Worm (Caenorhabditis elegans) whole organism, early embryonic: ENCODE measurements around the gene C25G4.8.

Experiments used
- B0310.2 ChIP-seq: sonication (generic microtip); optimal IDR thresholded peaks from 2 replicates; lab custom pipeline; 2016; ENCODE audit warnings: mild to moderate bottlenecking, missing genetic modification characterization, missing compliant biosample characterization
- F13C5.2 ChIP-seq: sonication (generic microtip); optimal IDR thresholded peaks from 2 replicates; lab custom pipeline; 2017; ENCODE audit warnings: mild to moderate bottlenecking, missing genetic modification characterization, inconsistent platforms, missing compliant biosample characterization
- aly-1 ChIP-seq: sonication (generic microtip); optimal IDR thresholded peaks from 2 replicates; lab custom pipeline; 2016; ENCODE audit warnings: missing genetic modification characterization, missing compliant biosample characterization
- ama-1 ChIP-seq: fragments of 150-350 bp; optimal IDR thresholded peaks from 2 replicates; lab custom pipeline; 2014
- ceh-13 ChIP-seq: fragments of 200-800 bp; sonication (Bioruptor generic); optimal IDR thresholded peaks from 2 replicates; lab custom pipeline; 2018; ENCODE audit warnings: mild to moderate bottlenecking, missing genetic modification characterization, missing compliant biosample characterization
- ceh-36 ChIP-seq: sonication (generic microtip); optimal IDR thresholded peaks from 2 replicates; lab custom pipeline; 2016; ENCODE audit warnings: missing genetic modification characterization, inconsistent platforms, missing compliant biosample characterization
- ets-7 ChIP-seq: sonication (generic microtip); optimal IDR thresholded peaks from 2 replicates; lab custom pipeline; 2016; ENCODE audit warnings: missing genotype, missing genetic modification characterization, missing compliant biosample characterization
- flt-1 ChIP-seq: fragments of 200-800 bp; sonication (Bioruptor generic); IDR thresholded peaks from 2 replicates; pipeline ENCODE4 v1.3.6; 2022; ENCODE audit warnings: missing genetic modification characterization, missing compliant biosample characterization
- hmbx-1 ChIP-seq: sonication (generic microtip); optimal IDR thresholded peaks from 2 replicates; lab custom pipeline; 2016; ENCODE audit warnings: mild to moderate bottlenecking, missing genetic modification characterization, missing compliant biosample characterization
- hmg-4 ChIP-seq: fragments of 200-800 bp; sonication (Bioruptor generic); optimal IDR thresholded peaks from 2 replicates; lab custom pipeline; 2018; ENCODE audit warnings: mild to moderate bottlenecking, missing genetic modification characterization, missing compliant biosample characterization
- hnd-1 ChIP-seq: sonication (generic microtip); optimal IDR thresholded peaks from 2 replicates; lab custom pipeline; 2016; ENCODE audit warnings: missing genetic modification characterization, missing compliant biosample characterization
- pes-1 ChIP-seq: fragments of 200-800 bp; sonication (Bioruptor generic); IDR thresholded peaks from 2 replicates; pipeline ENCODE4 v1.3.6; 2022; ENCODE audit warnings: missing genetic modification reagents, missing genetic modification characterization, missing compliant biosample characterization
- scrt-1 ChIP-seq: fragments of 200-800 bp; sonication (Bioruptor generic); IDR thresholded peaks from 2 replicates; pipeline ENCODE4 v1.3.6; 2022; ENCODE audit warnings: missing genetic modification characterization, missing compliant biosample characterization
- sea-1 ChIP-seq: fragments of 200-800 bp; sonication (Bioruptor generic); conservative IDR thresholded peaks from 2 replicates; pipeline ENCODE4 v1.3.6; 2022; ENCODE audit warnings: missing genetic modification characterization, missing compliant biosample characterization
- tbx-11 ChIP-seq: fragments of 200-800 bp; sonication (Bioruptor generic); IDR thresholded peaks from 2 replicates; pipeline ENCODE4 v1.3.6; 2022; ENCODE audit warnings: missing genetic modification characterization, missing compliant biosample characterization
- tbx-37 ChIP-seq: fragments of 200-800 bp; sonication (Bioruptor generic); conservative IDR thresholded peaks from 2 replicates; pipeline ENCODE4 v1.3.6; 2022; ENCODE audit warnings: missing genetic modification reagents, missing genetic modification characterization, missing compliant biosample characterization
- tra-4 ChIP-seq: sonication (generic microtip); optimal IDR thresholded peaks from 2 replicates; lab custom pipeline; 2017; ENCODE audit warnings: missing genetic modification characterization, missing compliant biosample characterization

The C25G4.8 gene

ce11 chrIV:12445463-12445934 lies 17.8 kb downstream of the C25G4.8 start, which contains the start of gene C25G4.3:
TSS of gene C25G4.3 (minus strand) at chrIV:12445884.
- TF ChIP-seq tbx-11 (GFP tag; lab: Robert Waterston, UW) (no peak), hmg-4 (GFP tag; lab: Kevin White, UChicago) (no peak), pes-1 (GFP tag; lab: Robert Waterston, UW) (no peak), F13C5.2 (no peak), scrt-1 (no peak), hmbx-1 (tag; lab: Kevin White, UChicago) (no peak), B0310.2 (tag; lab: Kevin White, UChicago) (no peak), tra-4 (no peak), ama-1 (lab: Kevin White, UChicago) (no peak), ceh-36 (tag; lab: Kevin White, UChicago) (no peak), aly-1 (tag; lab: Kevin White, UChicago) (no peak), tbx-37 (GFP tag; lab: Robert Waterston, UW) (no peak), ceh-13 (no peak), ets-7 (tag; lab: Kevin White, UChicago) (no peak), hnd-1 (tag; lab: Kevin White, UChicago) (no peak)

- TF ChIP-seq scrt-1: no peak
- no peak for TF ChIP-seq ceh-13
- no peak for TF ChIP-seq ama-1 (lab: Kevin White, UChicago)
- no peak for TF ChIP-seq hnd-1 (tag; lab: Kevin White, UChicago)
- no peak for TF ChIP-seq tbx-37 (GFP tag; lab: Robert Waterston, UW)
- no peak for TF ChIP-seq hmbx-1 (tag; lab: Kevin White, UChicago)
- no peak for TF ChIP-seq tra-4
- TF ChIP-seq ets-7 (tag; lab: Kevin White, UChicago): no peak
- TF ChIP-seq ceh-36 (tag; lab: Kevin White, UChicago): no peak
- TF ChIP-seq tbx-11 (GFP tag; lab: Robert Waterston, UW): no peak
- TF ChIP-seq flt-1 (GFP tag; lab: Robert Waterston, UW): no peak
- no peak for TF ChIP-seq aly-1 (tag; lab: Kevin White, UChicago)
- no peak for TF ChIP-seq F13C5.2
These were observed 19.3 kb downstream of the C25G4.8 start, which contains the start of gene C25G4.2 for ce11 chrIV:12443936-12444335. TSS of gene C25G4.2 (minus strand) at chrIV:12444035.

- TF ChIP-seq tbx-37 (GFP tag; lab: Robert Waterston, UW): no peak
These were observed 21.6 kb downstream of the C25G4.8 start, which contains the start of gene C25G4.17 for ce11 chrIV:12441715-12442114. TSS of gene C25G4.17 (plus strand) at chrIV:12442015.

- TF ChIP-seq B0310.2 (tag; lab: Kevin White, UChicago) (no peak), tra-4 (no peak), ceh-36 (tag; lab: Kevin White, UChicago) (no peak), hmg-4 (GFP tag; lab: Kevin White, UChicago) (no peak), hmbx-1 (tag; lab: Kevin White, UChicago) (no peak), pes-1 (GFP tag; lab: Robert Waterston, UW) (no peak), scrt-1 (no peak), ceh-13 (no peak), tbx-11 (GFP tag; lab: Robert Waterston, UW) (no peak), F13C5.2 (no peak), sea-1 (GFP tag; lab: Robert Waterston, UW) (no peak), flt-1 (GFP tag; lab: Robert Waterston, UW) (no peak), tbx-37 (GFP tag; lab: Robert Waterston, UW) (no peak), ama-1 (lab: Kevin White, UChicago) (no peak), aly-1 (tag; lab: Kevin White, UChicago) (no peak), ets-7 (tag; lab: Kevin White, UChicago) (no peak), hnd-1 (tag; lab: Kevin White, UChicago) (no peak)
These were observed 24.9 kb downstream of the C25G4.8 start, which contains the start of gene clec-185 for ce11 chrIV:12438359-12438758. TSS of gene clec-185 (plus strand) at chrIV:12438659.

ce11 chrIV:12435442-12435841 lies 27.8 kb downstream of the C25G4.8 start, which contains the start of gene irg-4:
TSS of gene irg-4 (plus strand) at chrIV:12435833.
- TF ChIP-seq scrt-1: no peak
- no peak for TF ChIP-seq tbx-37 (GFP tag; lab: Robert Waterston, UW)
- TF ChIP-seq hmbx-1 (tag; lab: Kevin White, UChicago): no peak
- TF ChIP-seq B0310.2 (tag; lab: Kevin White, UChicago): no peak
- TF ChIP-seq F13C5.2: no peak
- TF ChIP-seq aly-1 (tag; lab: Kevin White, UChicago): no peak
- TF ChIP-seq tbx-11 (GFP tag; lab: Robert Waterston, UW): no peak
- no peak for TF ChIP-seq hmg-4 (GFP tag; lab: Kevin White, UChicago)
- no peak for TF ChIP-seq ets-7 (tag; lab: Kevin White, UChicago)
- no peak for TF ChIP-seq tra-4
- no peak for TF ChIP-seq sea-1 (GFP tag; lab: Robert Waterston, UW)
- no peak for TF ChIP-seq ama-1 (lab: Kevin White, UChicago)
- TF ChIP-seq hnd-1 (tag; lab: Kevin White, UChicago): no peak
- TF ChIP-seq ceh-36 (tag; lab: Kevin White, UChicago): no peak
- no peak for TF ChIP-seq ceh-13
- no peak for TF ChIP-seq pes-1 (GFP tag; lab: Robert Waterston, UW)
- TF ChIP-seq flt-1 (GFP tag; lab: Robert Waterston, UW): no peak

ce11 chrIV:12432340-12432739 lies 30.9 kb downstream of the C25G4.8 start, which contains the start of gene clec-184:
TSS of gene clec-184 (plus strand) at chrIV:12432640.
- TF ChIP-seq ceh-13: no peak

ce11 chrIV:12431755-12432154 lies 31.5 kb downstream of the C25G4.8 start:
- TF ChIP-seq tra-4: no peak
- TF ChIP-seq tbx-11 (GFP tag; lab: Robert Waterston, UW): no peak
- TF ChIP-seq aly-1 (tag; lab: Kevin White, UChicago): no peak
- TF ChIP-seq ceh-13: no peak
- no peak for TF ChIP-seq pes-1 (GFP tag; lab: Robert Waterston, UW)
- no peak for TF ChIP-seq ets-7 (tag; lab: Kevin White, UChicago)
- TF ChIP-seq flt-1 (GFP tag; lab: Robert Waterston, UW): no peak
- no peak for TF ChIP-seq ama-1 (lab: Kevin White, UChicago)
- no peak for TF ChIP-seq scrt-1
- TF ChIP-seq hmbx-1 (tag; lab: Kevin White, UChicago): no peak
- no peak for TF ChIP-seq hnd-1 (tag; lab: Kevin White, UChicago)
